Worm (Caenorhabditis elegans) whole organism, L2 larva: Measurements from ENCODE around the gene epg-9.

Experiments used
- F13H6.1 ChIP-seq: sonication (generic microtip); optimal IDR thresholded peaks from 2 replicates; lab custom pipeline; 2016; ENCODE audit warnings: missing genetic modification characterization, missing compliant biosample characterization
- egl-27 ChIP-seq: sonication (generic microtip); optimal IDR thresholded peaks from 3 replicates; lab custom pipeline; 2017; ENCODE audit warnings: missing biosample characterization, missing genetic modification reagents, missing genetic modification characterization
- lsy-2 ChIP-seq, 2 experiments: fragments of 150-350 bp in 1 of 2; sonication (generic microtip) in 1 of 2; optimal IDR thresholded peaks; 2 replicates each; lab custom pipeline; 2014 to 2017; ENCODE audit warnings: missing biosample characterization in 2 of 2, missing genetic modification characterization in 2 of 2
- mab-5 ChIP-seq: fragments of 150-350 bp; optimal IDR thresholded peaks from 2 replicates; lab custom pipeline; 2014; ENCODE audit warnings: missing biosample characterization, missing genetic modification characterization
- mbf-1 ChIP-seq: sonication (generic microtip); optimal IDR thresholded peaks from 2 replicates; lab custom pipeline; 2017; ENCODE audit warnings: missing biosample characterization, missing genetic modification characterization
- peb-1 ChIP-seq: fragments of 150-350 bp; optimal IDR thresholded peaks from 2 replicates; lab custom pipeline; 2014; ENCODE audit warnings: missing biosample characterization, missing genetic modification characterization
- unc-62 ChIP-seq: fragments of 150-350 bp; optimal IDR thresholded peaks from 2 replicates; lab custom pipeline; 2014; ENCODE audit warnings: missing biosample characterization, missing genetic modification reagents, missing genetic modification characterization
- ztf-11 ChIP-seq: sonication (generic microtip); optimal IDR thresholded peaks from 2 replicates; lab custom pipeline; 2017; ENCODE audit warnings: missing biosample characterization, missing genetic modification characterization

- TF ChIP-seq mab-5 (tag; lab: Kevin White, UChicago) (no peak), ztf-11 (tag; lab: Kevin White, UChicago) (no peak), lsy-2 (tag; optimal IDR thresholded peaks at IDR 0.05; lab: Kevin White, UChicago) (no peak), egl-27 (no peak), mbf-1 (tag; lab: Kevin White, UChicago) (no peak), F13H6.1 (tag; lab: Kevin White, UChicago) (no peak), peb-1 (tag; lab: Kevin White, UChicago) (no peak), unc-62 (no peak)
Observed at ce11 chrIV:2581483-2581882, 19.5 kb upstream of the epg-9 start, which contains the start of gene nhr-242.
